Worm (Caenorhabditis elegans) whole organism, L3 larva: Measurements from ENCODE around the gene Y37D8A.29.

Source experiments
- ceh-82 ChIP-seq: fragments of 150-350 bp; optimal IDR thresholded peaks from 2 replicates; lab custom pipeline; 2014; ENCODE audit warnings: missing biosample characterization, missing genetic modification characterization
- egl-27 ChIP-seq: sonication (generic microtip); optimal IDR thresholded peaks from 4 replicates; lab custom pipeline; 2017; ENCODE audit warnings: missing biosample characterization, missing genetic modification reagents, missing genetic modification characterization
- egl-5 ChIP-seq: fragments of 150-350 bp; optimal IDR thresholded peaks from 2 replicates; lab custom pipeline; 2017; ENCODE audit warnings: missing biosample characterization, missing genetic modification reagents, missing genetic modification characterization, inconsistent platforms
- elt-2 ChIP-seq: sonication (generic microtip); optimal IDR thresholded peaks from 2 replicates; lab custom pipeline; 2016; ENCODE audit warnings: missing genetic modification reagents, mild to moderate bottlenecking, missing genetic modification characterization, missing compliant biosample characterization
- eor-1 ChIP-seq, 2 experiments: fragments of 150-350 bp; optimal IDR thresholded peaks; 2 replicates each; lab custom pipeline; 2014 to 2018; ENCODE audit warnings: missing biosample characterization in 2 of 2, missing genetic modification characterization in 2 of 2
- nhr-11 ChIP-seq: fragments of 150-350 bp; optimal IDR thresholded peaks from 2 replicates; lab custom pipeline; 2014; ENCODE audit warnings: missing biosample characterization, missing genetic modification characterization
- nhr-12 ChIP-seq: fragments of 150-350 bp; optimal IDR thresholded peaks from 2 replicates; lab custom pipeline; 2014; ENCODE audit warnings: missing biosample characterization, missing genetic modification characterization
- nhr-23 ChIP-seq: fragments of 150-350 bp; optimal IDR thresholded peaks from 2 replicates; lab custom pipeline; 2014; ENCODE audit warnings: missing biosample characterization, missing genetic modification reagents, missing genetic modification characterization
- nhr-77 ChIP-seq: fragments of 150-350 bp; optimal IDR thresholded peaks from 2 replicates; lab custom pipeline; 2014; ENCODE audit warnings: missing biosample characterization, missing genetic modification characterization
- tbx-2 ChIP-seq: sonication (generic microtip); optimal IDR thresholded peaks from 2 replicates; lab custom pipeline; 2016; ENCODE audit warnings: mild to moderate bottlenecking, missing genetic modification characterization, missing compliant biosample characterization

- TF ChIP-seq egl-5 (tag; lab: Kevin White, UChicago) (no peak), eor-1 (tag; optimal IDR thresholded peaks at IDR 0.05; lab: Kevin White, UChicago) (no peak), tbx-2 (tag; lab: Kevin White, UChicago) (no peak), nhr-11 (tag; lab: Kevin White, UChicago) (no peak), nhr-23 (no peak), nhr-77 (tag; lab: Kevin White, UChicago) (no peak), egl-27 (tag; lab: Kevin White, UChicago) (no peak), nhr-12 (no peak), ceh-82 (tag; lab: Kevin White, UChicago) (no peak), elt-2 (tag; lab: Kevin White, UChicago) (peak; percentile 4)
These were observed 43.9 kb downstream of the Y37D8A.29 start for ce11 chrIII:12847623-12848022.
